Worm (Caenorhabditis elegans): ENCODE measurements around the gene C45B11.8.

C45B11.8 gene

DNA sequence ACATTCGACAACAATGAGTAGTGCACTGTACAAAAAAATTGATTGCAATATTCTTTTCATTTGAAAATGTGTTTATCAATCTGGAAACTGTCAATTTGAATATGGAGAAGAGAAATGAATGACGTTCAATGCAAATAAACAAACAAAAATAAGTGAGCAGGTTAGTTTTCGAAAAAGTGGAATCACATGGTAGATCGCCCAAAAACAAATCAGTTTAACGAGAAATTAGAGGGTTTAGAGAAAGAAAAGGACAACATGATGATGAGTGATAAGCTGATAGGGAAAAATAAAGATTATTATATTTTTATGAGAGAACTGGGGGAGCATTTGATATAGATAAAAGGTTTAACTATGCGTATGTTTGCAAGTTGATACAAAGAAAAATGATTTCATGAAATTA, 28.7 kb downstream of the C45B11.8 start, which contains the start of gene T04C12.8 (continued):
- TF ChIP-seq tra-1 (GFP tag; IDR thresholded peaks at IDR 0.05) (peak; percentile 61; the same call in 1 of the 2 replicates), spr-3 (GFP tag; optimal IDR thresholded peaks at IDR 0.05) (no peak), aly-2 (tag; optimal IDR thresholded peaks at IDR 0.05) (no peak), arid-1 (GFP tag; conservative IDR thresholded peaks at IDR 0.05) (no peak), daf-16 (GFP tag; optimal IDR thresholded peaks at IDR 0.05) (peak in 1 of 2 experiments; percentile 86), daf-16 (tag; optimal IDR thresholded peaks at IDR 0.05) (peak; percentile 99), mxl-3 (GFP tag; optimal IDR thresholded peaks at IDR 0.05) (peak; percentile 54), ztf-7 (tag; optimal IDR thresholded peaks at IDR 0.05) (no peak), lin-13 (GFP tag; optimal IDR thresholded peaks at IDR 0.05) (no peak), mep-1 (tag; optimal IDR thresholded peaks at IDR 0.05) (peak; percentile 20), nhr-42 (GFP tag; IDR thresholded peaks at IDR 0.05) (0 out of 2 replicates have a peak, but pooled peaks have one; percentile 5), nhr-11 (tag; optimal IDR thresholded peaks at IDR 0.05) (no peak), daf-19 (GFP tag; conservative IDR thresholded peaks at IDR 0.05) (no peak), php-3 (GFP tag; IDR thresholded peaks at IDR 0.05) (peak; percentile 94), ceh-32 (tag; optimal IDR thresholded peaks at IDR 0.05; ENCODE audit: poor library complexity) (no peak), sdz-12 (GFP tag; optimal IDR thresholded peaks at IDR 0.05) (no peak), F49E8.2 (tag; optimal IDR thresholded peaks at IDR 0.05; ENCODE audit: borderline replicate concordance) (no peak), hlh-30 (tag; optimal IDR thresholded peaks at IDR 0.05; ENCODE audit: insufficient read depth) (peak; percentile 69), dve-1 (tag; optimal IDR thresholded peaks at IDR 0.05; ENCODE audit: insufficient read depth) (peak; percentile 96), ceh-82 (tag; optimal IDR thresholded peaks at IDR 0.05) (no peak), vab-7 (GFP tag; IDR thresholded peaks at IDR 0.05) (no peak), nhr-77 (tag; optimal IDR thresholded peaks at IDR 0.05) (peak; percentile 92), unc-39 (tag; optimal IDR thresholded peaks at IDR 0.05) (no peak), rbr-2 (tag; optimal IDR thresholded peaks at IDR 0.05) (no peak), nhr-237 (tag; optimal IDR thresholded peaks at IDR 0.05) (no peak), zip-2 (tag; optimal IDR thresholded peaks at IDR 0.05) (no peak)

DNA sequence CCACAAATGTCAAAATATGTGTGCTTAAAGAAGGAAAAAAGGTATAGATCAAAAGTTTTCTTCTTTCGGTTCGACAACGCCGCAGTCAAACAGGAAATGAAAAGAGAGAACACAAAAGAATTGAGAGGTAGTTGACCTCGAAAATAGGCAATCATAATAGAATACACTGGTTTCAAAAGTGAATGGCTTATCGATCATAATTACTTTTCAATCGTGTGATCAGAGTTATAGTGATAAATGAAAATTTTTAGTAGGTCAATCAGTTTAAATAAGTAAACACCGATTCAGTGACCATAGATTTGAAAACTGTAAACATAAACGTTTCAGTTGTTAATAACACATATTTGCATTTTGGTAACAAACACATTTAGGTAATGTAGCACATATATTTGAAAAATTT, 29.8 kb downstream of the C45B11.8 start:
- TF ChIP-seq nhr-11 (tag; optimal IDR thresholded peaks at IDR 0.05) = no peak
- TF ChIP-seq mdl-1 (tag; optimal IDR thresholded peaks at IDR 0.05) = no peak
- TF ChIP-seq lsy-2 (tag; optimal IDR thresholded peaks at IDR 0.05) = peak in 1 of 2 experiments; percentile 27
- peak; percentile 89 for TF ChIP-seq nhr-28 (tag; optimal IDR thresholded peaks at IDR 0.05)
- TF ChIP-seq F26F4.8 (GFP tag; conservative IDR thresholded peaks at IDR 0.05) = no peak
- no peak for TF ChIP-seq madf-9 (GFP tag; conservative IDR thresholded peaks at IDR 0.05)
- TF ChIP-seq spr-1 (tag; optimal IDR thresholded peaks at IDR 0.05) = no peak
- no peak for TF ChIP-seq lim-7 (GFP tag; IDR thresholded peaks at IDR 0.05)
- TF ChIP-seq zip-2 (tag; optimal IDR thresholded peaks at IDR 0.05) = no peak
- no peak for TF ChIP-seq Y105C5A.15 (GFP tag; IDR thresholded peaks at IDR 0.05)
- no peak for TF ChIP-seq daf-16 (GFP tag; optimal IDR thresholded peaks at IDR 0.05)
- peak; percentile 99 for TF ChIP-seq daf-16 (tag; optimal IDR thresholded peaks at IDR 0.05)
- no peak for TF ChIP-seq ces-1 (GFP tag; optimal IDR thresholded peaks at IDR 0.05)
- peak; percentile 85 for TF ChIP-seq nhr-77 (tag; optimal IDR thresholded peaks at IDR 0.05)
- TF ChIP-seq hlh-30 (tag; optimal IDR thresholded peaks at IDR 0.05; ENCODE audit: insufficient read depth) = peak; percentile 40
- peak in 1 of 2 experiments; percentile 15 for TF ChIP-seq unc-62 (GFP tag; optimal IDR thresholded peaks at IDR 0.05 in 1 of 2)
- no peak for TF ChIP-seq unc-62 (tag; optimal IDR thresholded peaks at IDR 0.05)
- no peak for TF ChIP-seq zip-11 (GFP tag; IDR thresholded peaks at IDR 0.05)
- TF ChIP-seq dpl-1 (GFP tag; optimal IDR thresholded peaks at IDR 0.05) = no peak
- no peak for TF ChIP-seq dmd-9 (GFP tag; IDR thresholded peaks at IDR 0.05)
- TF ChIP-seq hif-1 (tag; optimal IDR thresholded peaks at IDR 0.05) = no peak
- TF ChIP-seq pqm-1 (tag; optimal IDR thresholded peaks at IDR 0.05) = peak; percentile 69
- no peak for TF ChIP-seq spr-3 (GFP tag; optimal IDR thresholded peaks at IDR 0.05)
- no peak for TF ChIP-seq daf-8 (GFP tag; IDR thresholded peaks at IDR 0.05)
- no peak for TF ChIP-seq ctbp-1 (GFP tag; IDR thresholded peaks at IDR 0.05)
- TF ChIP-seq jun-1 (tag; optimal IDR thresholded peaks at IDR 0.05) = no peak
- TF ChIP-seq mes-2 (tag; optimal IDR thresholded peaks at IDR 0.05; ENCODE audit: poor library complexity, severe bottlenecking) = no peak
- TF ChIP-seq dmd-6 (GFP tag; IDR thresholded peaks at IDR 0.05) = peak; percentile 71
- no peak for TF ChIP-seq nhr-41 (GFP tag; IDR thresholded peaks at IDR 0.05)
- peak; percentile 60 for TF ChIP-seq hlh-11 (tag; optimal IDR thresholded peaks at IDR 0.05)
- no peak for TF ChIP-seq snpc-4 (tag; optimal IDR thresholded peaks at IDR 0.05)
- TF ChIP-seq sdz-12 (GFP tag; optimal IDR thresholded peaks at IDR 0.05) = no peak
- TF ChIP-seq vab-7 (GFP tag; IDR thresholded peaks at IDR 0.05) = no peak
- peak; percentile 68 for TF ChIP-seq dve-1 (tag; optimal IDR thresholded peaks at IDR 0.05; ENCODE audit: insufficient read depth)
